Worm (Caenorhabditis elegans) whole organism, L4/young adult: ENCODE measurements around the gene K10G9.2.

Experiments used
- W03F9.2 ChIP-seq: fragments of 150-350 bp; optimal IDR thresholded peaks from 2 replicates; lab custom pipeline; 2014; ENCODE audit warnings: missing biosample characterization, missing genetic modification characterization
- him-1 ChIP-seq: sonication (generic microtip); optimal IDR thresholded peaks from 2 replicates; lab custom pipeline; 2016; ENCODE audit warnings: missing genotype, missing genetic modification reagents, missing genetic modification characterization, missing compliant biosample characterization

DNA sequence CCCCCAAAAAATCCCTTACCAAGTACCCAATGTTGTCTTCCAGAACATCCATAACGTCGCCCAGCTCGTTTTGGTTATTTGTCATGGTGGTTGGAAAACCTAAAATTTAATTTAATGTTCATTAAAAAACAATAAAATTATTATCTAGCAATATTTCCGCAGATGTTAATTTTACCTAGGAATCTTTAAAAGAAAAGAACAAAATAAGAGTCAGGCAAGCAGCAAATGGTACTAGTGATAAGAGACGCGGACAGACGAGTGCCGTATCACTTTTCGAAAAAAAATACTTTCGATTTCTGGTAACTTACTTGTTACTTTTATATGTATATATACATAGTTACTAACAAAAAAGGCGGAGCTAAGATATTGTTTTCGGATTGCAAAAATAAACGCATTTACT, 25.3 kb downstream of the K10G9.2 start, which contains the start of gene T07A5.7:
- TF ChIP-seq him-1 (no peak), W03F9.2 (no peak)
